Fruit fly (Drosophila melanogaster): Measurements from ENCODE around the gene Mettl3.

The Mettl3 gene

DNA sequence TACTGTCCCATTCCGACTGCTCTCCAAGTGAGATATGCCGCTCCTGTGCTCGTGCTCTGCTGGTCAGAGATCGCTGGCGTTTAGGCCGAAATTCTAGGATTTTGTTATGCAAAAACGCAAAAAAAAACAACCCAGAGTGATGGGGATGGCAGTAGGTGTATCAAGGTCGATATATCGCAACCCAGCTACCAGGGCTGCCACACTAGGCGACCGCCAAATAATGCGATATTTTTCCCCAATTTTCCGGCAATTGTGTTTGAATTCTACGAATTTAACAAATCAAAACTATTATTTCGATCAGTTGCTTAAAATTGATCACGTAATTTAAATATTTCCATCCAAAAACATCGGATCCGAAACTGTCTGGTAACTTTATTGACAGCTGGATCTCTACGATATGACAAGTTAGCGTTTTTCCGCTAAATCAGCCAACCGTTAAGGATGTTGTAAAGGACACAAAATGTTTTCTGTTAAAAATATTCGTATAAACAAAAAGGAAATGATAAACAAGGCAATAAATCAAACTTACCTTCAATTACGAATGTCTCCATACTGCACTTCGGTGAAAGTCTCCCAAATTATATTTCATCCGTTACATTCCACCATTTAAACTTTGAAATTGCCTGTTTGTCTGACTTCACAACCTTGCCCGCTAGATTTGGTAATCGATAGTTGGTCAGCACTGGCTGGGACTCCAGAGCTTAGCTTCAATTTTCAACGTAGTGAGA lies 5.7 kb downstream of the Mettl3 start, which contains the start of gene spas (continued):
- TF ChIP-seq cad (GFP tag; optimal IDR thresholded peaks at IDR 0.05) (no peak), CG15514 (GFP tag; optimal IDR thresholded peaks at IDR 0.05) (peak; percentile 49), MESR4 (GFP tag; optimal IDR thresholded peaks at IDR 0.05) (peak; percentile 83), CkIIα-i1 (GFP tag; IDR thresholded peaks at IDR 0.05) (no peak), CG9437 (GFP tag; optimal IDR thresholded peaks at IDR 0.05) (peak; percentile 67), ranshi (GFP tag; IDR thresholded peaks at IDR 0.05) (peak; percentile 62; the same call in 1 of the 2 replicates), CG8089 (GFP tag; optimal IDR thresholded peaks at IDR 0.05) (peak; percentile 56), ro (GFP tag; IDR thresholded peaks at IDR 0.05) (peak; percentile 15; the same call in 1 of the 2 replicates), repo (GFP tag; optimal IDR thresholded peaks at IDR 0.05) (peak; percentile 12), CG1832 (GFP tag; optimal IDR thresholded peaks at IDR 0.05) (no peak), Dref (GFP tag; IDR thresholded peaks at IDR 0.05) (peak; percentile 60), H15 (GFP tag; IDR thresholded peaks at IDR 0.05) (peak; percentile 68; the same call in 2 of the 3 replicates), bab2 (GFP tag; optimal IDR thresholded peaks at IDR 0.05) (peak; percentile 75), ab (GFP tag; optimal IDR thresholded peaks at IDR 0.05) (no peak), sna (GFP tag; IDR thresholded peaks at IDR 0.05; ENCODE audit: partially characterized antibody) (peak; percentile 96), NfI (GFP tag; optimal IDR thresholded peaks at IDR 0.05) (peak; percentile 69), CG13123 (GFP tag; optimal IDR thresholded peaks at IDR 0.05) (peak; percentile 52), esg (GFP tag; conservative IDR thresholded peaks at IDR 0.05) (peak; percentile 70), Fer1 (GFP tag; optimal IDR thresholded peaks at IDR 0.05) (no peak), CG11560 (tag; IDR thresholded peaks at IDR 0.05) (0 out of 3 replicates have a peak, but pooled peaks have one; percentile 30), lbe (GFP tag; optimal IDR thresholded peaks at IDR 0.05) (no peak), CG8388 (GFP tag; optimal IDR thresholded peaks at IDR 0.05) (peak; percentile 66), hth (optimal IDR thresholded peaks at IDR 0.05) (no peak), CG10267 (tag; optimal IDR thresholded peaks at IDR 0.05) (peak; percentile 65), CG15269 (tag; optimal IDR thresholded peaks at IDR 0.05) (no peak), HLH54F (GFP tag; optimal IDR thresholded peaks at IDR 0.05) (peak; percentile 83), Lim3 (GFP tag; IDR thresholded peaks at IDR 0.05) (no peak), jing (GFP tag; optimal IDR thresholded peaks at IDR 0.05) (no peak), ems (GFP tag; optimal IDR thresholded peaks at IDR 0.05) (peak; percentile 57), CG10321 (GFP tag; IDR thresholded peaks at IDR 0.05) (no peak), CG18476 (GFP tag; optimal IDR thresholded peaks at IDR 0.05) (peak; percentile 43), CG7963 (GFP tag; IDR thresholded peaks at IDR 0.05; ENCODE audit: partially characterized antibody) (peak; percentile 75; the same call in 2 of the 3 replicates), CG3281 (GFP tag; optimal IDR thresholded peaks at IDR 0.05) (peak; percentile 50), CG11695 (GFP tag; IDR thresholded peaks at IDR 0.05) (0 out of 3 replicates have a peak, but pooled peaks have one; percentile 18), dpn (GFP tag; optimal IDR thresholded peaks at IDR 0.05) (peak; percentile 69 to 79), E2f2 (GFP tag; IDR thresholded peaks at IDR 0.05) (peak; percentile 61), vnd (GFP tag; IDR thresholded peaks at IDR 0.05; ENCODE audit: partially characterized antibody) (peak; percentile 96), yki (optimal IDR thresholded peaks at IDR 0.05) (no peak), ci (GFP tag; IDR thresholded peaks at IDR 0.05) (peak; percentile 76; the same call in 2 of the 3 replicates), peb (GFP tag; IDR thresholded peaks at IDR 0.05) (peak; percentile 63), CG30020 (tag; optimal IDR thresholded peaks at IDR 0.05) (peak; percentile 65), mld (GFP tag; IDR thresholded peaks at IDR 0.05; ENCODE audit: partially characterized antibody) (peak; percentile 76), B-H1 (GFP tag; IDR thresholded peaks at IDR 0.05) (peak; percentile 60; the same call in 1 of the 3 replicates), Dp (GFP tag; optimal IDR thresholded peaks at IDR 0.05) (peak; percentile 31), sc (optimal IDR thresholded peaks at IDR 0.05) (no peak), sc (GFP tag; optimal IDR thresholded peaks at IDR 0.05) (no peak), gcm2 (GFP tag; optimal IDR thresholded peaks at IDR 0.05) (no peak), CG11504 (tag; optimal IDR thresholded peaks at IDR 0.05) (no peak), CG14860 (GFP tag; IDR thresholded peaks at IDR 0.05; ENCODE audit: partially characterized antibody) (peak; percentile 92), h (optimal IDR thresholded peaks at IDR 0.05) (no peak)

All from whole organism, embryonic.